Worm (Caenorhabditis elegans): ENCODE measurements around the gene C50H2.13.
A peak's percentile ranks its signal among the peaks of the same experiment; 100 is the strongest.

Gene C50H2.13

DNA sequence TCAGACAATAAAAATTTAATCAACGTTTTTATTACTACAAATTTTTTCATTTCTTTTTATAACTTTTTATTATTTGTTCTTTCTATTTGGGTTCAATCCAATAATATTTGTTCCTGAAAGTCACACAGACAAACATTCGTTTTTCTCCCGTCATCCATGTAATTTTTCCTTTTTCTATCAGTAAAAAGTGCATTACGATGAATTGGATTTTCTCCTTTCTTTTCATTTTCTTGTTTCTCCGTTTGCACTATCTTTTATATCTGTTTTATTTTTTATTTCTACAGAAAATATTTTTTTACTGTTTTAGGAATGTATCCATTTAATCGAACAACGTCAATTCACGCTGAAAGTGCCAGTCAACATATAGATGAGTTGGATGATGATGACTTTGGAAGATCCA is 27.1 kb upstream of the C50H2.13 start, which contains the start of gene egl-47:
Gene egl-47 (plus strand): TSS at position 301 of the 400 bp plus-strand sequence.
- TF ChIP-seq ceh-28 (tag; optimal IDR thresholded peaks at IDR 0.05) (no peak), lin-15B (tag; optimal IDR thresholded peaks at IDR 0.05) (no peak), T20F7.1 (GFP tag; optimal IDR thresholded peaks at IDR 0.05) (no peak), mep-1 (tag; optimal IDR thresholded peaks at IDR 0.05) (no peak), nhr-6 (tag; optimal IDR thresholded peaks at IDR 0.05) (no peak), dmd-6 (GFP tag; IDR thresholded peaks at IDR 0.05) (no peak), ZK546.5 (tag; optimal IDR thresholded peaks at IDR 0.05) (no peak), dmd-9 (GFP tag; IDR thresholded peaks at IDR 0.05) (no peak)

DNA sequence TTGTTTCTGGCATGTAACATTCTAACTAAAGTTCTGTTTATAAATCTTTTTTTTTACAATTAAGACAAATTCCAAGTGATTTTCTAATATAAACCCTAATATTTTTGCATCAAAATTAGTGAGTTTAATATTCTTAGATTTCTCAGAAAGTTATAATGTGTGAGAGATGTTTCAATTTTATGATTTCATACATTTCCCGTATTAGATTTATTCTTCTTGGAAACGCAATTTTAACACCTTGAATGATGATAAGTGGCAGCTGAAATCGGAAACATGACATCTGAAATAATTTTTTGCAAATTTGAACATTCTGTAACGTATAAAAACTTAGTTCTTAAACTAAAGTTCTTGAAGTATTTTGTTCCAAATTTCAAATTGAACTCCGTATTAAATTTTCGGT is 25.2 kb upstream of the C50H2.13 start:
- TF ChIP-seq nhr-11 (tag; optimal IDR thresholded peaks at IDR 0.05) (peak; percentile 17), php-3 (GFP tag; IDR thresholded peaks at IDR 0.05) (no peak)

DNA sequence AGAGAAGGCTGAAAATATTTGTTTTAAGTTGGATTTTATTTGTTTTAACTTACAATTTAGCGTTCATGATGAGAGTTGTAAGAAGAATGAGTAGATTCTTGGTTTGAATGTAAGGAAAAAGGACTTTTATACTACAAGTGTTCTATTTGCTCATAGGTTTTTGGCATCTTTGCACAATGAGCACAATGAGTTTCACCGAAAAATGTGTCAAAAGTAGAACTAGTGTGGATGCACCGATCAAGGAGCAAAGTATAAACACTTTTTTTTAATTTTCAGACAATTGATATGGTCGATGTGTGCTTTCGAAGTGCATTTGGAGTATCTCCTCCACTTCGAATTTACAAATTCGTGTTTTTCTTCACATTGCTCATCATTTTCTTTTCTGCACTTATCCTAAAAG is 20.2 kb upstream of the C50H2.13 start, which contains the start of gene fipr-11:
Gene fipr-11 (minus strand): TSS at position 101 of the 400 bp plus-strand sequence.
- TF ChIP-seq ceh-62 (tag; optimal IDR thresholded peaks at IDR 0.05) (no peak), jun-1 (tag; optimal IDR thresholded peaks at IDR 0.05) (no peak), fkh-10 (GFP tag; optimal IDR thresholded peaks at IDR 0.05) (no peak), daf-19 (GFP tag; conservative IDR thresholded peaks at IDR 0.05) (no peak)

DNA sequence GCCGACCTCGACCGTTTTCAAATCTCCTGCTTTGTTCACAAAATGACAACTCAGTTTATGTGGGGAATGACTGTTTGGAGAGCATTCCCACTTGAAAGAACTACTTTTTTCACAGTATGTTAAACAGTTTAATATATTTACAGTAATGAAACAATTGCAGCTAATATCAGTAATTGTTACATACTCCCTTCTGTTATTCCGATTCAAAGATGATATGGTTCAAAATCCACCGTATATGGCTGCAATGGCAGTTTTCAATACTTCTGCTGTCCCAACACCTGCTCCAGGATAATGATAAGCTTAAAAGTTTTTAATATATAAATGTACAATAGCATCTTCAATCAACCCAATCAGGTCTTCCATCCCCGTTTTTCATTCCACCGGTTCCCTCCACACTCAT is 19.1 kb upstream of the C50H2.13 start:
- no peak for TF ChIP-seq lin-1 (GFP tag; IDR thresholded peaks at IDR 0.05)
- TF ChIP-seq unc-62 (GFP tag; optimal IDR thresholded peaks at IDR 0.05 in 1 of 2) = peak in 1 of 2 experiments; percentile 95
- no peak for TF ChIP-seq unc-62 (tag; optimal IDR thresholded peaks at IDR 0.05)

DNA sequence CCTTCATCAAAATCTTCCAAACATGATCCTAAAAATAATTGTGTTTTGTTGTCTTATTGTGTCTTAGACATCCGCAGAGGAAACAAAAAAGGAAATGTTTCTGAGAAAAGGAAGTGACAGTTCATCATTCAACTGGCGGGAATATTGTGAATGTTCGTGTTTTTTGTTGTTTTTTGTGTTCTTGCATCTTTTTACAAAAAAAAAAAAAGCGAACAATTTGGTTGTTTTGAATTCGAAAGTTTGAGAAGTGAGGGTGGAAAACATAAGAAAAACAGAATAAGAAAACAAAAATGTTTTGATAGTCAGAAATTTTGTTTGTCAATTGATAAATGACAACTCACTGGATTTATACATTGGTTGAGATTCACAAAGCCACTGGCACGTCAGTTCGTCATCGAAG is 16.7 kb upstream of the C50H2.13 start:
- TF ChIP-seq unc-62 (GFP tag; optimal IDR thresholded peaks at IDR 0.05 in 1 of 2) = peak in 1 of 2 experiments; percentile 96
- TF ChIP-seq unc-62 (tag; optimal IDR thresholded peaks at IDR 0.05) = no peak
- no peak for TF ChIP-seq mdl-1 (tag; optimal IDR thresholded peaks at IDR 0.05)

DNA sequence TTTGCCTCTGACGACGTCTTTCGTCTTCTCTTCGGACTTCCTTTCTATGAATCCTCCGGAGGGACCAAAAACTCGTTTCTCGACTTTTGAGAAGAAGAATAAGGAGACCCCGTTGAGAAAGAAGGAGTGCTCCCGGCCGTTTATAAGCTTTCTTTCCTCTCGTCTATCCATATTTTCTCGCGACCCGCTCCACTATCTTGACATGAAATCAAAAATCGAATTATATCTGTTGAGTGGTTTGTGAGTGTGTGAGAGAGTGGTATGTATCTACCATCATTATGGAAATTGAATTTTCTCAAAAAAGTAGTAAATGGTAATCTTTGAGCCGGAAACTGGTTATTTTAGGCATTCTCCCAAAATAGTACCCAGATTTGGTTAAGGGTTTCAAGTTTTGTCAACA is 15.2 kb upstream of the C50H2.13 start:
- no peak for TF ChIP-seq lim-7 (GFP tag; IDR thresholded peaks at IDR 0.05)
- peak in 1 of 2 experiments; percentile 45 for TF ChIP-seq unc-62 (GFP tag; optimal IDR thresholded peaks at IDR 0.05 in 1 of 2)
- no peak for TF ChIP-seq unc-62 (tag; optimal IDR thresholded peaks at IDR 0.05)
- no peak for TF ChIP-seq ceh-20 (GFP tag; IDR thresholded peaks at IDR 0.05)

DNA sequence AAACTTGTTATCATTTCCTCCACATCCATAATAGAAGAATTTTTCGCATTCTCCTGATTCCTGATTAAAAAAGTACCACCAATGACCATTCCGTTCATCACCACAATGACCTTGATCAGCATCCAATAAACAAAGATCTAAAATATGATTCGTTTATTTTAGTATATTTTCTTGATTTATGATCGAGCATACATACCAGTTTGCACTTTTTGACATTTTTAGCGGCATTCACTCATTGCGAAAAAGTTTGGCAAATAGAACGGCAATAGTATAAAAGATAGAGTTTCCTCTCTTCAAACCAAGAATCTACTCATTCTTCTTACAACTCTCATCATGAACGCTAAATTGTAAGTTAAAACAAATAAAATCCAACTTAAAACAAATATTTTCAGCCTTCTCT is 12.5 kb upstream of the C50H2.13 start, which contains the start of gene fipr-10:
Gene fipr-10 (plus strand): TSS at position 301 of the 400 bp plus-strand sequence.
- TF ChIP-seq tra-1 (GFP tag; IDR thresholded peaks at IDR 0.05) (no peak), dpl-1 (GFP tag; optimal IDR thresholded peaks at IDR 0.05) (no peak), ceh-32 (tag; optimal IDR thresholded peaks at IDR 0.05; ENCODE audit: poor library complexity) (no peak), dmd-8 (GFP tag; IDR thresholded peaks at IDR 0.05) (no peak), snpc-4 (tag; optimal IDR thresholded peaks at IDR 0.05) (no peak), vab-7 (GFP tag; IDR thresholded peaks at IDR 0.05) (no peak), daf-19 (GFP tag; conservative IDR thresholded peaks at IDR 0.05) (no peak), mxl-3 (GFP tag; optimal IDR thresholded peaks at IDR 0.05) (no peak), lsy-2 (tag; optimal IDR thresholded peaks at IDR 0.05) (no peak), tag-97 (GFP tag; IDR thresholded peaks at IDR 0.05) (no peak), nhr-42 (GFP tag; IDR thresholded peaks at IDR 0.05) (no peak), T26A8.4 (GFP tag; IDR thresholded peaks at IDR 0.05) (no peak), saeg-2 (GFP tag; IDR thresholded peaks at IDR 0.05) (no peak), pha-4 (GFP tag; IDR thresholded peaks at IDR 0.05) (no peak), pha-4 (tag; optimal IDR thresholded peaks at IDR 0.05) (no peak), lin-39 (tag; optimal IDR thresholded peaks at IDR 0.05) (no peak), nhr-41 (GFP tag; IDR thresholded peaks at IDR 0.05) (no peak), ces-1 (GFP tag; optimal IDR thresholded peaks at IDR 0.05) (no peak)

Data from whole organism, L4 larva.